Worm (Caenorhabditis elegans) whole organism, dauer: ENCODE results near the gene srt-40.
"Not testable (repeated sequence)": the region's sequence is repeated elsewhere in the genome, so short reads cannot be mapped to it uniquely, and the experiment has no call there.

Experiments used
- unc-62 ChIP-seq: sonication (generic microtip); optimal IDR thresholded peaks from 2 replicates; lab custom pipeline; 2017; ENCODE audit warnings: missing biosample characterization, missing genetic modification reagents, missing genetic modification characterization

srt-40 gene

ce11 chrV:2206181-2206580 lies at the start of gene srt-40:
Gene srt-40, minus strand, starts transcription at chrV:2206281.
- TF ChIP-seq unc-62 (GFP tag; lab: Kevin White, UChicago) = no peak

DNA sequence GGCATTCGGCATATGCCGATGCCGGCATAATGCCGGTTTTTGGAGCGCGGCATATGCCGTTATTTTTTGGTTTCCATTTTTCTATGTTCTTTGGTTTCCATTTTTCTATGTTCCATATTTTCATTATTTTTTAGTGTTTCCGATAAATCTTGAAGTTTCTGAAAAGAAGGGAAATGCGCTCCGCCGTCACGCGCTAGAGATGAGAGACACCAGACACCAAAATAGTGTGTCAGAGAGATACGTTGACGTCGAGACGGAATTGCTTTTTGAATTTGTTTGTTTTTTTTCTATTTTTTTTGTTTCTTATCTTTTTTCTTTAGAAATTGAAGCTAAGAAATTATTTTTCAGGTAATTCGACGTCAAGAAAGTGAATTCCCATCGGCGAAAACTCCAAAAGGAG lies 49.1 kb upstream of the srt-40 start, which contains the start of gene F41B5.1:
F41B5.1 (plus strand) TSS at position 343 of the 400 bp plus-strand sequence.
- not testable (repeated sequence) for TF ChIP-seq unc-62 (GFP tag; lab: Kevin White, UChicago)

- no peak for TF ChIP-seq unc-62 (GFP tag; lab: Kevin White, UChicago)
These were observed 48.6 kb upstream of the srt-40 start, which contains the start of gene str-253 for ce11 chrV:2254553-2255124. Gene str-253, minus strand, starts transcription at chrV:2254603.

DNA sequence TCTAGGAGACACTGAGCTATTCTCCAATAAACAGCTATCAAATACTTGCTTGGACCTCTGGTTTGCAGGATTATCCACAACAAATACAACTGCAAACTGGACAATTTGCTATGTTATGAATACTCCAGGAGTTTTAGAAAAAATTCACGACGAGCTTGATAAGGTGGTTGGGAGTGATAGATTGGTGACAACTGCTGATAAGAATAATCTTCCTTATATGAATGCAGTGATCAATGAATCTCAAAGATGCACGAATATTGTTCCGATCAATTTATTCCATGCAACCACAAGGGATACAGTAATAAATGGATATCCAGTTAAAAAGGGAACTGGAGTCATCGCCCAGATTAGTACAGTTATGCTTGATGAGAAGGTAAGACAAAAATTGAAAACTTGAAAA lies 45.7 kb upstream of the srt-40 start:
- TF ChIP-seq unc-62 (GFP tag; lab: Kevin White, UChicago) = no peak

ce11 chrV:2250126-2250590 lies 44.1 kb upstream of the srt-40 start, which contains the start of gene cyp-33C7:
Gene cyp-33C7, plus strand, starts transcription at chrV:2250540.
- TF ChIP-seq unc-62 (GFP tag; lab: Kevin White, UChicago) = no peak

ce11 chrV:2249310-2249709 lies 43.2 kb upstream of the srt-40 start, which contains the start of gene cyp-33C6:
Gene cyp-33C6, minus strand, starts transcription at chrV:2249410.
- TF ChIP-seq unc-62 (GFP tag; lab: Kevin White, UChicago) = no peak

DNA sequence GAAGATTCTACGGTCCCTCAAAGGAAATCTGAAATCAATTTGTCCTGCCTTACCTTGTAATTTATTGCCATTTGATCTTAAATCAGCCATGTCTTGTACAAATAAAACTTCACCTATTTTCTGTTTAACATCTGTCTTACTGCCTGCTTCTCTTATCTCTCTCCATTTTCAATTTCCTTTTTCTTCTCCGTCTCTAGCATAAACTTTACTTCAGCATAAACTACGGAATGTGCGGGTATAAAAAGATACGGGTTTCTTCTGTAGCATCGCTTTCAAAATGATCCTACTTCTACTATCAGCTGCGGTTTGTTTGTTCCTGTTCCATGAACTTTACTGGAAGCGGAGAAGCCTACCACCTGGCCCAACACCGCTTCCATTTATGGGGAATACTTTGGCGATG lies 38.7 kb upstream of the srt-40 start, which contains the start of gene cyp-33C5:
cyp-33C5 (plus strand) TSS at position 254 of the 400 bp plus-strand sequence.
- no peak for TF ChIP-seq unc-62 (GFP tag; lab: Kevin White, UChicago)

DNA sequence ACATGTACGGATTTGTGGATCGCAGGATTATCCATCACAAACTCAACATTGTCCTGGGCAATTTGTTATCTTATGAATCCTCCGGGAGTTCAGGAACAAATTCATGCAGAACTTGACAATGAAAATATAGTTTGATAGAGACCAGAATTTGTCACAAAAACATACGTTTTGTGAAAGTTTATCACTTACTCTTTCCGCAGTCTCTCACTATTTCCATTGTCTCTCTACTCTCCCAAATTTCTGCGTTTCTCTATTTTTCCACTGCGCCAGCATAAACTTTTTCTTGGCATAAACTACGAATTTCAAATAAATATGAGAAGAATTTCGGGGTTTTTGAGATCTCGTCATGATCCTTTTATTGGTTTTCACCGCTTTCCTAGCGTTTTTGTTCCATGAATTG lies 36.5 kb upstream of the srt-40 start, which contains the start of gene cyp-33C3:
cyp-33C3 (plus strand) TSS at position 149 of the 400 bp plus-strand sequence.
- no peak for TF ChIP-seq unc-62 (GFP tag; lab: Kevin White, UChicago)

DNA sequence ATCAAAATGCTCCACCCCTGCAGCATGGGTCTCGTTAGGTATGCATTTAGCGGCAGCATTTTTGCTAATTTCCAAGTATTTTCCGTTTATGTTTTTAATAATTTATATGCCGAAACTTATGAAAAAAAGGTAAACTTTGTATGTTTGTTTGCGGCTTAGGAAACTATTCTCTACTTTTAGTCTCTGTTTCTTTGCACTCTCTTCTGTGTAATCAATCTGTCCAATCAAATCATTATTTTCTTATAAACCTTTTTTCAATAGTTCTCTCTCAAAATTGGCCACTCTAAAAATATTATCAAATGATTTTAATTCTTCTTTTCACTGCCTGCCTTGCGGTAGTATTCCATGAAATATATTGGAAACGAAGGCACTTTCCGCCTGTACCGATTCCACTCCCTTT lies 31.9 kb upstream of the srt-40 start:
- no peak for TF ChIP-seq unc-62 (GFP tag; lab: Kevin White, UChicago)

- no peak for TF ChIP-seq unc-62 (GFP tag; lab: Kevin White, UChicago)
These were observed 29.8 kb upstream of the srt-40 start, which contains the start of gene cyp-33C4 for ce11 chrV:2235848-2236247. Gene cyp-33C4, plus strand, starts transcription at chrV:2236140.

ce11 chrV:2233177-2233576 lies 27.1 kb upstream of the srt-40 start, which contains the start of gene nhr-96:
Gene nhr-96, plus strand, starts transcription at chrV:2233477.
- TF ChIP-seq unc-62 (GFP tag; lab: Kevin White, UChicago) = no peak

ce11 chrV:2230912-2231311 lies 24.8 kb upstream of the srt-40 start, which contains the start of gene nhr-134:
Gene nhr-134, plus strand, starts transcription at chrV:2231223.
- no peak for TF ChIP-seq unc-62 (GFP tag; lab: Kevin White, UChicago)

DNA sequence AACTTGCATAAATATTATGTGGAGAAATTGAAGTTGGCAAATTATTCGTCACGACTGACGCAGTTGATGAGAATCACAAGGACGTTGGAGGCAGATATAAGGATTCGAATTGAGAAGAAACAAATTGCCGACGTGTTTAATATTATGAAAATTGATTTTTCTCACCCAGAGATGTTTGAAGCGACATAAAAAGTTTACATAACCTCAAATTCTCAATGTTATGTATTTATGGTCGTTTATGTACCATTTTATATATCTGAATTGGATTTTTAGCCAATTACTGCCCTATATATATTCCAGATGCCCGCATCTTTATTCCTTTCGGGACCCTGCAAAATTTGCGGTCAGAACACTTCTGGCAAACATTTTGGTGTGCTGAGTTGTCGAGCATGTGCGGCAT lies 22.7 kb upstream of the srt-40 start, which contains the start of gene nhr-126:
nhr-126 (plus strand) TSS at position 301 of the 400 bp plus-strand sequence.
- no peak for TF ChIP-seq unc-62 (GFP tag; lab: Kevin White, UChicago)

DNA sequence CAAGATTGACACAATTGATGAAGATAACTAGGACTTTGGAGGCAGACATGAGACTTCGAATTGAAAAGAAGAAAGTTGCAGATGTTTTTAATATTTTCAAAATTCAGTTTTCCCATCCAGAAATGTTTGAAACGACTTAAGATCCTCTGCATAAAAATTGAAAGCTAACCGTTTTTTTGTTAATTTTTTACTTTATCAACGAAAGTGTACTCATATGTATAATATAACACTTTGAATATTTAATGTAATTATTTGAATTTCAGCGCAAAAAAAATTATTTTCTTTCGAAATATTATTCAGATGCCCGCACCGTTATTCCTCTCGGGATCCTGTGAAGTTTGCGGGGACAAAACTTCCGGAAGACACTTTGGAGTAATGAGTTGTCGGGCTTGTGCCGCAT lies 20.8 kb upstream of the srt-40 start, which contains the start of gene nhr-18:
nhr-18 (plus strand) TSS at position 301 of the 400 bp plus-strand sequence.
- no peak for TF ChIP-seq unc-62 (GFP tag; lab: Kevin White, UChicago)

DNA sequence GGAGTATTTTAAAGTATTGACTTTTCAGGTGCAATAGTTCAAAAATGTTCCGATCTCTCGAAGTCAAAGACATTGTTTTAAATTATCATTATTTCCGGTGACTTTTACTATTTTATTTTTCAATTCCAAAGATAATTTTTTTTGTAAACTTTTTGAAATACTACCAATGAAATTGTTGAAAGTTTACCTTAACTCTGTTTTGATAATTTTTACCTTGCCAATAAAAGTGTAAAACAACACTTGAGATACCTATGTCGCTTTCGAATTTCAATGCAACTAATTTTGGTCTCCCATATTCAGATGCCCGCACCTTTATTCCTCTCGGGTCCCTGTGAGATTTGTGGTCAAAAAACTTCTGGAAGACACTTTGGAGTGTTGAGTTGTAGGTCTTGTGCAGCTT lies 19.0 kb upstream of the srt-40 start, which contains the start of gene nhr-103:
nhr-103 (plus strand) TSS at position 301 of the 400 bp plus-strand sequence.
- TF ChIP-seq unc-62 (GFP tag; lab: Kevin White, UChicago) = no peak

- TF ChIP-seq unc-62 (GFP tag; lab: Kevin White, UChicago) = no peak
These were observed 15.7 kb upstream of the srt-40 start, which contains the start of gene nhr-128 for ce11 chrV:2221764-2222163. Gene nhr-128, plus strand, starts transcription at chrV:2222064.
